Worm (Caenorhabditis elegans): ENCODE measurements around the gene F44B9.8.
A peak's percentile ranks its signal among the peaks of the same experiment; 100 is the strongest.

Gene F44B9.8

ce11 chrIII:8045734-8046133, 16.3 kb upstream of the F44B9.8 start, which contains the start of gene K12H4.3:
TSS of gene K12H4.3 (plus strand) at chrIII:8046034.
- TF ChIP-seq fkh-10 (GFP tag; optimal IDR thresholded peaks at IDR 0.05) = no peak
- TF ChIP-seq elt-2 (tag; optimal IDR thresholded peaks at IDR 0.05) = no peak
- TF ChIP-seq tbx-2 (tag; optimal IDR thresholded peaks at IDR 0.05) = no peak
- no peak for TF ChIP-seq zag-1 (tag; optimal IDR thresholded peaks at IDR 0.05)
- no peak for TF ChIP-seq nhr-77 (tag; optimal IDR thresholded peaks at IDR 0.05)
- no peak for TF ChIP-seq egl-27 (tag; optimal IDR thresholded peaks at IDR 0.05)
- TF ChIP-seq ZK546.5 (tag; optimal IDR thresholded peaks at IDR 0.05) = no peak
- no peak for TF ChIP-seq ceh-9 (tag; optimal IDR thresholded peaks at IDR 0.05)
- no peak for TF ChIP-seq ama-1 (optimal IDR thresholded peaks at IDR 0.05)
- TF ChIP-seq eor-1 (tag; optimal IDR thresholded peaks at IDR 0.05) = no peak
- TF ChIP-seq lin-15B (tag; optimal IDR thresholded peaks at IDR 0.05) = no peak
- TF ChIP-seq ztf-4 (tag; optimal IDR thresholded peaks at IDR 0.05) = no peak
- TF ChIP-seq lsy-12 (tag; optimal IDR thresholded peaks at IDR 0.05) = no peak
- TF ChIP-seq nhr-237 (tag; optimal IDR thresholded peaks at IDR 0.05) = no peak

ce11 chrIII:8044717-8045116, 15.3 kb upstream of the F44B9.8 start, which contains the start of gene spcs-3:
TSS of gene spcs-3 (plus strand) at chrIII:8045017.
- TF ChIP-seq zag-1 (tag; optimal IDR thresholded peaks at IDR 0.05) (no peak), eor-1 (tag; optimal IDR thresholded peaks at IDR 0.05) (no peak), nhr-67 (tag; optimal IDR thresholded peaks at IDR 0.05) (no peak), pha-4 (tag; optimal IDR thresholded peaks at IDR 0.05) (no peak), pqm-1 (tag; optimal IDR thresholded peaks at IDR 0.05) (no peak), tbx-2 (tag; optimal IDR thresholded peaks at IDR 0.05) (no peak), nhr-43 (tag; optimal IDR thresholded peaks at IDR 0.05; ENCODE audit: poor library complexity, severe bottlenecking) (no peak), nhr-28 (tag; optimal IDR thresholded peaks at IDR 0.05) (no peak), nhr-12 (tag; optimal IDR thresholded peaks at IDR 0.05) (no peak), egl-5 (tag; optimal IDR thresholded peaks at IDR 0.05) (no peak), nhr-25 (tag; optimal IDR thresholded peaks at IDR 0.05) (no peak), skn-1 (tag; optimal IDR thresholded peaks at IDR 0.05) (no peak), ceh-9 (tag; optimal IDR thresholded peaks at IDR 0.05) (no peak), unc-39 (tag; optimal IDR thresholded peaks at IDR 0.05) (no peak)

ce11 chrIII:8044187-8044586, 14.7 kb upstream of the F44B9.8 start, which contains the start of gene K12H4.5:
TSS of gene K12H4.5 (plus strand) at chrIII:8044487.
- TF ChIP-seq ztf-4 (tag; optimal IDR thresholded peaks at IDR 0.05) (no peak), nhr-67 (tag; optimal IDR thresholded peaks at IDR 0.05) (no peak), R02D3.7 (tag; optimal IDR thresholded peaks at IDR 0.05) (no peak), fos-1 (tag; optimal IDR thresholded peaks at IDR 0.05) (no peak), pha-4 (tag; optimal IDR thresholded peaks at IDR 0.05) (no peak), snpc-4 (tag; optimal IDR thresholded peaks at IDR 0.05) (no peak), nhr-77 (tag; optimal IDR thresholded peaks at IDR 0.05) (no peak), jun-1 (tag; optimal IDR thresholded peaks at IDR 0.05) (no peak), egl-27 (tag; optimal IDR thresholded peaks at IDR 0.05) (no peak), ceh-82 (tag; optimal IDR thresholded peaks at IDR 0.05) (no peak), mdl-1 (tag; optimal IDR thresholded peaks at IDR 0.05) (no peak), unc-39 (tag; optimal IDR thresholded peaks at IDR 0.05) (no peak), elt-1 (tag; optimal IDR thresholded peaks at IDR 0.05) (no peak), nhr-76 (tag; optimal IDR thresholded peaks at IDR 0.05) (no peak), elt-2 (tag; optimal IDR thresholded peaks at IDR 0.05) (no peak), ceh-9 (tag; optimal IDR thresholded peaks at IDR 0.05) (no peak), mml-1 (tag; optimal IDR thresholded peaks at IDR 0.05) (no peak)

DNA sequence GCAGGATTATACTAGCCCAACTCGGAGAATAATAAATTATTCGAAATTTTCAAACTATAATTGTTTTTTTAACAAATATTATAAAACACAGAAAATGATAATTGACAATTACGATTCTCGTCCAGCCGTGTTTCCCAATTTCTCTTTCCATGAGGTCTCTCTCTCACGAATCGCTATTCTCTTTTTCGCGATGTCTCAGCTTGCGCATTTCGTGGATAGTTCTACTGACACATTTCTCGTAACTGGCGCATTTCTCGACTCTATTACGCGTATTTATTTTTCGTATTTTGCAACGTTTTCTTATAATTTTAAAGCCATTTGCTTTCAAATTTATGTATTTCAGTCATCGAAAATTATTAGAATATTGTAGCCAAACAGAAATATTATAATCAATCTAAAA, 14.3 kb upstream of the F44B9.8 start:
- TF ChIP-seq egl-27 (tag; optimal IDR thresholded peaks at IDR 0.05) (peak; percentile 96), elt-3 (tag; optimal IDR thresholded peaks at IDR 0.05) (peak in 1 of 3 experiments; percentile 98), nhr-237 (tag; optimal IDR thresholded peaks at IDR 0.05) (no peak), mml-1 (tag; optimal IDR thresholded peaks at IDR 0.05) (no peak), lsy-12 (tag; optimal IDR thresholded peaks at IDR 0.05) (peak; percentile 98), ceh-16 (tag; optimal IDR thresholded peaks at IDR 0.05) (peak; percentile 69), ceh-28 (tag; optimal IDR thresholded peaks at IDR 0.05) (peak; percentile 93), nfya-1 (tag; optimal IDR thresholded peaks at IDR 0.05; ENCODE audit: insufficient read depth) (peak; percentile 96), snpc-4 (tag; optimal IDR thresholded peaks at IDR 0.05) (peak; percentile 95), ama-1 (optimal IDR thresholded peaks at IDR 0.05) (peak; percentile 53), nhr-11 (tag; optimal IDR thresholded peaks at IDR 0.05) (peak; percentile 97), sea-2 (GFP tag; optimal IDR thresholded peaks at IDR 0.05) (no peak), jun-1 (tag; optimal IDR thresholded peaks at IDR 0.05) (peak; percentile 97), ZK546.5 (tag; optimal IDR thresholded peaks at IDR 0.05) (peak; percentile 66), pqm-1 (tag; optimal IDR thresholded peaks at IDR 0.05) (peak; percentile 96), tbx-2 (tag; optimal IDR thresholded peaks at IDR 0.05) (peak; percentile 87), fkh-2 (tag; optimal IDR thresholded peaks at IDR 0.05) (no peak), eor-1 (tag; optimal IDR thresholded peaks at IDR 0.05) (peak in 1 of 2 experiments; percentile 14), pha-4 (tag; optimal IDR thresholded peaks at IDR 0.05) (peak; percentile 100), ceh-82 (tag; optimal IDR thresholded peaks at IDR 0.05) (peak; percentile 92), nhr-76 (tag; optimal IDR thresholded peaks at IDR 0.05) (peak; percentile 79), elt-1 (tag; optimal IDR thresholded peaks at IDR 0.05) (peak; percentile 82), fos-1 (tag; optimal IDR thresholded peaks at IDR 0.05) (peak; percentile 93), nhr-25 (tag; optimal IDR thresholded peaks at IDR 0.05) (peak; percentile 96), daf-12 (tag; optimal IDR thresholded peaks at IDR 0.05) (peak; percentile 21), lin-15B (tag; optimal IDR thresholded peaks at IDR 0.05) (peak; percentile 99), aly-2 (tag; optimal IDR thresholded peaks at IDR 0.05) (no peak), unc-62 (GFP tag; optimal IDR thresholded peaks at IDR 0.05) (peak; percentile 96), mdl-1 (tag; optimal IDR thresholded peaks at IDR 0.05) (peak; percentile 72), egl-5 (tag; optimal IDR thresholded peaks at IDR 0.05) (peak; percentile 82), nhr-28 (tag; optimal IDR thresholded peaks at IDR 0.05) (no peak), nhr-12 (tag; optimal IDR thresholded peaks at IDR 0.05) (no peak), ceh-9 (tag; optimal IDR thresholded peaks at IDR 0.05) (no peak)
